Worm (Caenorhabditis elegans): Measurements from ENCODE around the gene kmo-2.

The kmo-2 gene

DNA sequence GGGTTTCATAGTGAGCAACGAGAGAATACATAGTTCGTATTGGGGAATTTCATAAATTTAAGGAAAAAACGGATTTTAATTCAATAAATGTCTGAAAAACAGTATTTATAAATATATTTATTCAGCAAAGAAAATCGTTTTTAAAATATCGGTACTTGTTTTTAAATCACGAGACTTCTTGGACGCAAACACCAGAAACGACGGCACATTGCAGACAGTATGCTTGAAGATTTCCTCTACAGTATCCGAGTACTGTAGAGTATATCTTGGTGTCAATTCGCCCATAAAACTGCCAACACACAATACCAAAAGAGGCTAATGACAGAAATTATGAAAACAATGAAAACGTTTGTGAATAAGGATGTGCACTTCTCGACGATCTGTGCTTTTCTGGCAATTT lies 2.5 kb downstream of the kmo-2 start:
- TF ChIP-seq hnd-1 (tag; optimal IDR thresholded peaks at IDR 0.05) (no peak), F13C5.2 (tag; optimal IDR thresholded peaks at IDR 0.05) (no peak), flt-1 (GFP tag; IDR thresholded peaks at IDR 0.05) (no peak), hmg-4 (GFP tag; optimal IDR thresholded peaks at IDR 0.05) (no peak), ceh-13 (GFP tag; optimal IDR thresholded peaks at IDR 0.05) (no peak), B0310.2 (tag; optimal IDR thresholded peaks at IDR 0.05) (no peak), ceh-36 (tag; optimal IDR thresholded peaks at IDR 0.05) (no peak), sea-1 (GFP tag; conservative IDR thresholded peaks at IDR 0.05) (no peak), ets-7 (tag; optimal IDR thresholded peaks at IDR 0.05) (no peak), scrt-1 (GFP tag; IDR thresholded peaks at IDR 0.05) (no peak), tbx-11 (GFP tag; IDR thresholded peaks at IDR 0.05) (no peak), tra-4 (tag; optimal IDR thresholded peaks at IDR 0.05) (no peak), tbx-37 (GFP tag; conservative IDR thresholded peaks at IDR 0.05) (no peak), hmbx-1 (tag; optimal IDR thresholded peaks at IDR 0.05) (no peak), aly-1 (tag; optimal IDR thresholded peaks at IDR 0.05) (no peak)

ce11 chrV:12065369-12065768 lies 3.0 kb downstream of the kmo-2 start, which contains the start of gene pqn-53:
Gene pqn-53, minus strand, starts transcription at chrV:12065391.
- TF ChIP-seq flt-1 (GFP tag; IDR thresholded peaks at IDR 0.05) (no peak), B0310.2 (tag; optimal IDR thresholded peaks at IDR 0.05) (no peak), hnd-1 (tag; optimal IDR thresholded peaks at IDR 0.05) (no peak), hmbx-1 (tag; optimal IDR thresholded peaks at IDR 0.05) (no peak), aly-1 (tag; optimal IDR thresholded peaks at IDR 0.05) (no peak), sea-1 (GFP tag; conservative IDR thresholded peaks at IDR 0.05) (no peak), scrt-1 (GFP tag; IDR thresholded peaks at IDR 0.05) (no peak), hmg-4 (GFP tag; optimal IDR thresholded peaks at IDR 0.05) (no peak), tbx-37 (GFP tag; conservative IDR thresholded peaks at IDR 0.05) (no peak), tra-4 (tag; optimal IDR thresholded peaks at IDR 0.05) (no peak), F13C5.2 (tag; optimal IDR thresholded peaks at IDR 0.05) (no peak)

DNA sequence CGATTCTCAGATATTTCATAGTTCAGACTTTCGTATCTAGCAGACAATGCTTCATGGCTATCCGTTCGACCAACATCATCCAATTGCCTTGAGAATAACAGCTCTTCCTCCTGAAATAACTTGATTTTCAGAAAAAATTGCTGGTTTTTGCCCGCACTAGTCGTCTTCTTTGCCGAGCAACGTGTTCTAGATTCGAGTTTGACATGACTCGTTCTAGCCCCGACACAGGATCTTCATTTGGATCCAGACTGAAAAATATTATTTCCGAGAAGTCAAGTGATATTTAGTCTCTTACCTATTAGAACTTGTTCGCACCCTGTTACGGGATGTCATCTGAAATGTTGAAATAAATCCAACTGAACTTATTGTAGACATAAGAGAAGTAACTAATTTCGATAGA lies 5.3 kb downstream of the kmo-2 start, which contains the start of gene clh-6:
TSS of gene clh-6 (minus strand) at position 333 of the 400 bp plus-strand sequence.
- TF ChIP-seq ama-1 (optimal IDR thresholded peaks at IDR 0.05) (peak; percentile 79), B0310.2 (tag; optimal IDR thresholded peaks at IDR 0.05) (no peak)

ce11 chrV:12059719-12060118 lies 8.6 kb downstream of the kmo-2 start, which contains the start of gene R07B7.2:
Gene R07B7.2, minus strand, starts transcription at chrV:12059753.
- TF ChIP-seq aly-1 (tag; optimal IDR thresholded peaks at IDR 0.05) (no peak), tra-4 (tag; optimal IDR thresholded peaks at IDR 0.05) (no peak), tbx-11 (GFP tag; IDR thresholded peaks at IDR 0.05) (no peak), sea-1 (GFP tag; conservative IDR thresholded peaks at IDR 0.05) (no peak), hnd-1 (tag; optimal IDR thresholded peaks at IDR 0.05) (no peak), hmg-4 (GFP tag; optimal IDR thresholded peaks at IDR 0.05) (no peak), ama-1 (optimal IDR thresholded peaks at IDR 0.05) (no peak), scrt-1 (GFP tag; IDR thresholded peaks at IDR 0.05) (no peak), F13C5.2 (tag; optimal IDR thresholded peaks at IDR 0.05) (no peak), ets-7 (tag; optimal IDR thresholded peaks at IDR 0.05) (no peak), flt-1 (GFP tag; IDR thresholded peaks at IDR 0.05) (no peak), tbx-37 (GFP tag; conservative IDR thresholded peaks at IDR 0.05) (no peak), ceh-36 (tag; optimal IDR thresholded peaks at IDR 0.05) (no peak), B0310.2 (tag; optimal IDR thresholded peaks at IDR 0.05) (no peak), pes-1 (GFP tag; IDR thresholded peaks at IDR 0.05) (no peak), ceh-13 (GFP tag; optimal IDR thresholded peaks at IDR 0.05) (no peak)

DNA sequence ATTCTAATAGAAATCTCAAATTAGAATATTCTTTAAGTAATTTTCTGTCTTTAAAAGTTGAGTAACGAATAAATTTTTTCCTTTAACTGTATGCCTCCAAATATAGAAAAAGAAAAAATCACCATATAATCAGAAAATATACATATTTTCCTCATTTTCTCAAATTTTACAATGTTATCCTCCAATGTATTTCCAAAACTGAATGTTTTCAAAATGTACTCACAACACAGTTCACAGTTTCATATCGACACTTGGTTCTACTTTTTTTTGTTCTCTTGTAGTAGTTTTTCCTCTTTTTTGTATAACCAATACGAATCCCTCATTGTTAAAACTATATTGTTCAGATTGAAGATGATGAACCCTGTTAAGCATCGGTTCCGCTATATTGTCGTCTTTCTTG lies 14.7 kb downstream of the kmo-2 start, which contains the start of gene F10C2.7:
TSS of gene F10C2.7 (plus strand) at position 301 of the 400 bp plus-strand sequence.
- TF ChIP-seq F13C5.2 (tag; optimal IDR thresholded peaks at IDR 0.05) (no peak), sea-1 (GFP tag; conservative IDR thresholded peaks at IDR 0.05) (no peak), hmbx-1 (tag; optimal IDR thresholded peaks at IDR 0.05) (no peak), flt-1 (GFP tag; IDR thresholded peaks at IDR 0.05) (no peak), hmg-4 (GFP tag; optimal IDR thresholded peaks at IDR 0.05) (no peak), ceh-36 (tag; optimal IDR thresholded peaks at IDR 0.05) (no peak), B0310.2 (tag; optimal IDR thresholded peaks at IDR 0.05) (no peak)

- TF ChIP-seq tbx-37 (GFP tag; conservative IDR thresholded peaks at IDR 0.05) (no peak), pes-1 (GFP tag; IDR thresholded peaks at IDR 0.05) (no peak), aly-1 (tag; optimal IDR thresholded peaks at IDR 0.05) (no peak), ceh-13 (GFP tag; optimal IDR thresholded peaks at IDR 0.05) (no peak), hmbx-1 (tag; optimal IDR thresholded peaks at IDR 0.05) (no peak), scrt-1 (GFP tag; IDR thresholded peaks at IDR 0.05) (no peak), ets-7 (tag; optimal IDR thresholded peaks at IDR 0.05) (no peak), ceh-36 (tag; optimal IDR thresholded peaks at IDR 0.05) (no peak), hnd-1 (tag; optimal IDR thresholded peaks at IDR 0.05) (no peak), flt-1 (GFP tag; IDR thresholded peaks at IDR 0.05) (no peak), sea-1 (GFP tag; conservative IDR thresholded peaks at IDR 0.05) (no peak), tra-4 (tag; optimal IDR thresholded peaks at IDR 0.05) (no peak), F13C5.2 (tag; optimal IDR thresholded peaks at IDR 0.05) (no peak), ama-1 (optimal IDR thresholded peaks at IDR 0.05) (no peak), tbx-11 (GFP tag; IDR thresholded peaks at IDR 0.05) (no peak), hmg-4 (GFP tag; optimal IDR thresholded peaks at IDR 0.05) (no peak), B0310.2 (tag; optimal IDR thresholded peaks at IDR 0.05) (no peak)
Measured at ce11 chrV:12048445-12048844, 19.9 kb downstream of the kmo-2 start, which contains the start of gene dars-2. Gene dars-2, plus strand, starts transcription at chrV:12048745.

DNA sequence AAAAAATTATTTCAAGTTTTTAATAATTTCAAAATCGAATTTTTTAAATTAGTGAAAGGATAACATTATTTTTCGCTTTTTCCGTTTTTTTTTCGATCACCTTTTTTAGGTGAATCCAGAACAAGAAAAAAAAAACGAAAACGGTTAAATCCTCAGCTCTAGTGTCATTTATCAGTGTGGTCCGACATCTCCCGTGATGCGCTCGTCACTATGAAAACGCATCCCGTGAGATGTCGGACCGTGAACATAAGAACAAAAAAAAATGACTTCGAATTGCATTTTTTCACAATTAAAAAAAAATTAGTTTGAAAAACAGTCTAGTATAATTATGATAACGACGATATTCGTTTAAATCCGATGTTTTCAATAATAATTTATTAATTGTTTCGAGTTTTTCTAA lies 20.6 kb downstream of the kmo-2 start:
- TF ChIP-seq sea-1 (GFP tag; conservative IDR thresholded peaks at IDR 0.05) (no peak), flt-1 (GFP tag; IDR thresholded peaks at IDR 0.05) (no peak), aly-1 (tag; optimal IDR thresholded peaks at IDR 0.05) (no peak), B0310.2 (tag; optimal IDR thresholded peaks at IDR 0.05) (no peak), ama-1 (optimal IDR thresholded peaks at IDR 0.05) (no peak), hmbx-1 (tag; optimal IDR thresholded peaks at IDR 0.05) (no peak), tbx-37 (GFP tag; conservative IDR thresholded peaks at IDR 0.05) (no peak), ceh-36 (tag; optimal IDR thresholded peaks at IDR 0.05) (no peak)

DNA sequence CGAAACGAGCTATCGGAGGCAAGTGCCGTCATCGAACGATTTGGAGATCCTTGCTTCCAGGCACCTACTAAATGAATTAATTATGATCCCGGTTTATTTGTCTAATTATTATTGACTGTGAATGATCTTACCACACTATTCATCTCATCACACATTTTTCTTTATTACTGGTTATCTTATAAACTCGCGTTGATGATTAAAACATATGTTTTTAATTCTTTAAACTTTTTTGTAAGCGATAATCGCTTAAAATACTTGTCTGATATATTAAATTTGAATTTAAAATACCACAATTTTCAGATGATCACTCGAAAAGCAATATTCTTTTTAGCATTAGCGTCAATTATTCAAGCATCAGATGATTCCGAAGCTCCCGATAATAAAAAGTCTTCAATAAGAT lies 23.2 kb downstream of the kmo-2 start, which contains the start of gene F10C2.5:
TSS of gene F10C2.5 (plus strand) at position 301 of the 400 bp plus-strand sequence.
- TF ChIP-seq tbx-11 (GFP tag; IDR thresholded peaks at IDR 0.05) (no peak), hmg-4 (GFP tag; optimal IDR thresholded peaks at IDR 0.05) (no peak), flt-1 (GFP tag; IDR thresholded peaks at IDR 0.05) (no peak)

Measured in whole organism, early embryonic.